Fruit fly (Drosophila melanogaster): ENCODE measurements around the gene AnxB10.

DNA sequence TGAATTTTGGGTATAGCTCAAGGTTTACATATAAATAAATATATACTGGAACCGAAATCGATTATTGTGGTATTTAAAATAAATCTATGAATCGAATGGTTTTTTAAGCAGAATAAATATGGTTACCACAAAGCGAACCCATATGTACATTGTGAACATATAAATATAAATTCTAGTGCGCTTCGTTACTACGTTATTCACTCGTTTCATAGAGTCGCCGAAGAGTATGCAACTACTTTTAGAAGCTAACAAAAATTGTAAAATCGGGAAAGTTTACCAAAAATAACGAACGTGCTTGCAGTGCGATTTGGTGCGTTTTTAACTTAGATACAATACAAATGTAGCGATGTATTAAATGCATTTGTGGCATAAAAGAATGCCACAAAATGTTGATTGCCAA, 17.4 kb downstream of the AnxB10 start:
- TF ChIP-seq h (optimal IDR thresholded peaks at IDR 0.05), result no peak
- no peak for TF ChIP-seq Myc (optimal IDR thresholded peaks at IDR 0.05)
- no peak for TF ChIP-seq Sin3A (optimal IDR thresholded peaks at IDR 0.05)
